Worm (Caenorhabditis elegans): Measurements from ENCODE around the gene rrsr-1.
"Not testable (repeated sequence)": the region's sequence is repeated elsewhere in the genome, so short reads cannot be mapped to it uniquely, and the experiment has no call there.

rrsr-1 gene

DNA sequence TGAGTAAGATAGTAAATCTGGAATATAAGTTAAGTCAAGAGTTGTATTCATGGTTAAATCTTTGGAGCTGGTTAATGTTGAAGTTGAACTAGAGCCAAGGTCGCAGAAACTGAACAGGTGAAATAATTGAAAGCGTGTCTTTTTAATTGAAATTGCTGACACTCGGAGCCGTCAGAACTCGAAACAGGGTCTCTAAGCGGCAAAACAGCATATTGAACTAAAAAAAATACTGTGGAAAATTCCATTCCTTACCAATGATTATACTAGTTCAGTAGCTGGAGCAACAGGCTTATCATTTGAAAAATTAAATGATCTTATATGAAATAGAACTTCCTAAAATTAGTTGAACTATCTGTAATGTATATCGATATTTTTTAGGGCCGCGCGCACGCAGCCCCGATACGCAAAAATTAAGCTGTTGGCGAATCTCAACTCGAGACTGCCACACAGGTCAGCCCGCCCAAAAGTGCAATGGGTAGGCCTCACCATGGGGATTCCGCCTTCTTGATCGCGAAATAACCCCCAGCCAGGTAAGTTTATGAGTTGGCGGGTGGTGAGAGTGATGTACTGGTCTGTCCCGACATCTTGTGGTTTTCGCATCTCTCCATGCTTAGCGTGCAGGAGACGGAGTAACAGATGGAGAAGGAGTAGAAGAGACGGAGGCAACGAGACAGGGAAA, 43.5 kb upstream of the rrsr-1 start, which contains the start of gene srz-97 (continued):
- TF ChIP-seq ceh-16 (tag; optimal IDR thresholded peaks at IDR 0.05), result peak; percentile 51
- no peak for TF ChIP-seq ZK546.5 (tag; optimal IDR thresholded peaks at IDR 0.05)
- no peak for TF ChIP-seq alr-1 (tag; optimal IDR thresholded peaks at IDR 0.05)
- TF ChIP-seq nhr-12 (tag; optimal IDR thresholded peaks at IDR 0.05), result no peak
- no peak for TF ChIP-seq lin-11 (tag; optimal IDR thresholded peaks at IDR 0.05)
- TF ChIP-seq sma-3 (GFP tag; optimal IDR thresholded peaks at IDR 0.05), result peak; percentile 70
- TF ChIP-seq fos-1 (tag; optimal IDR thresholded peaks at IDR 0.05), result peak; percentile 13
- no peak for TF ChIP-seq nhr-77 (tag; optimal IDR thresholded peaks at IDR 0.05)

DNA sequence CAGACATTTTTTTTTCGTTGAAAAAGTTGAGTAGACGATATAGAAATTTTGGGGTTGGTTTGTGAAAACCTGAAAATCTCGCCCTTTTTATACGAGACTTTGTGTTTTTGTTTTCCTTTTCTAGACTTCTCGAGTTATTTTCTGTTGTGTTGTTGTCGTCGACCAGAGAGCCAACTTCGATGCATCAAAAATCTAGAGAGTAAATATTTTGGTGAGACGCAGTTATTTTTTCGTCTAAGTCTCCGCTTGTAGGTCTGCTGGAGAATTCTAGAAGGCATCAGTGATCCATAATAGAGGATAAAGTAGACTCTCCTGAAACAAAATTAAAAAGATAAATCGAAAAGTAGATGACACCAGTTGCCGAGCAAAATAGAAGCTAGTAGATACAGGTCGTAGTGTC, 39.6 kb upstream of the rrsr-1 start, which contains the start of gene F08H9.4:
Gene F08H9.4 (minus strand): TSS at position 61 of the 400 bp plus-strand sequence.
- peak; percentile 45 for TF ChIP-seq C34F6.9 (tag; optimal IDR thresholded peaks at IDR 0.05)
- TF ChIP-seq mbf-1 (tag; optimal IDR thresholded peaks at IDR 0.05), result no peak
- no peak for TF ChIP-seq fos-1 (tag; optimal IDR thresholded peaks at IDR 0.05)
- TF ChIP-seq nhr-129 (tag; optimal IDR thresholded peaks at IDR 0.05), result peak; percentile 0
- no peak for TF ChIP-seq lsy-2 (tag; optimal IDR thresholded peaks at IDR 0.05)
- TF ChIP-seq unc-55 (GFP tag; optimal IDR thresholded peaks at IDR 0.05), result peak; percentile 20

DNA sequence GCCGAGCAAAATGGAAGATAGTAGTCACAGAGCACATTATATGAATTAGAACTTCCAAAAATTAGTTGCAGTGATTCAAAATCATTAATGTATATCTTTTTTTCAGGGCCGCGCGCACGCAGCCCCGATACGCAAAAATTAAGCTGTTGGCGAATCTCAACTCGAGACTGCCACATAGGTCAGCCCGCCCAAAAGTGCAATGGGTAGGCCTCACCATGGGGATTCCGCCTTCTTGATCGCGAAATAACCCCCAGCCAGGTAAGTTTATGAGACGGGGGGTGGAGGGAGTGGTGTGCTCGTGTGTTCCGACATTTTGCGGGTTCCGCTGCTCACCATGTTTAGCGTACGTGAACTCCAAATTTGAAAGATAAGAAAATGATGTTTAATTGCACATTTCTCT, 38.3 kb upstream of the rrsr-1 start, which contains the start of gene F08H9.3:
Gene F08H9.3 (minus strand): TSS at position 252 of the 400 bp plus-strand sequence.
- peak; percentile 9 for TF ChIP-seq gmeb-1 (tag; optimal IDR thresholded peaks at IDR 0.05)
- peak; percentile 85 for TF ChIP-seq snpc-4 (tag; optimal IDR thresholded peaks at IDR 0.05)
- peak; percentile 39 for TF ChIP-seq sma-9 (GFP tag; optimal IDR thresholded peaks at IDR 0.05)
- not testable (repeated sequence) for TF ChIP-seq sma-9 (tag; optimal IDR thresholded peaks at IDR 0.05)

DNA sequence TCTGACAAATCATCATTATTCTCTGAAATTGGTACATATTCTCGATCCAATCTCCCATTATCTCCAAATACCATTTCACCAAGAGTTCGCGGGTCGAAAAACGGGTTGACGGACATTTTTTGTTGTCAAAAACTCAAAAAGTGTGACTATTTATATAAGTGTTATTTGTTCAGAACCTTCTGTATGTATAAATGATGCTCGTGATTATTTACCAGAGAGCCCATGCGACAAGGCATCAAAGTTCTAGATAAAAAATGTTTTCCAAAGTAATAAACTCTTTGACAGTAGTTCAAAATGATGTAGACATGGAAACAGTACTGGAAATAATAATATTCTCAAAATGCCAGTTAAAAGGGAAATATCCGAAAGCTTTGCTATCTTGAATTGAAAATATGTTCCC, 37.8 kb upstream of the rrsr-1 start:
- TF ChIP-seq snpc-4 (tag; optimal IDR thresholded peaks at IDR 0.05) (no peak), fos-1 (tag; optimal IDR thresholded peaks at IDR 0.05) (no peak), elt-3 (tag; optimal IDR thresholded peaks at IDR 0.05) (no peak), lin-11 (tag; optimal IDR thresholded peaks at IDR 0.05) (no peak), lsy-2 (tag; optimal IDR thresholded peaks at IDR 0.05) (no peak), zag-1 (tag; optimal IDR thresholded peaks at IDR 0.05) (no peak), mab-5 (tag; optimal IDR thresholded peaks at IDR 0.05) (no peak)

DNA sequence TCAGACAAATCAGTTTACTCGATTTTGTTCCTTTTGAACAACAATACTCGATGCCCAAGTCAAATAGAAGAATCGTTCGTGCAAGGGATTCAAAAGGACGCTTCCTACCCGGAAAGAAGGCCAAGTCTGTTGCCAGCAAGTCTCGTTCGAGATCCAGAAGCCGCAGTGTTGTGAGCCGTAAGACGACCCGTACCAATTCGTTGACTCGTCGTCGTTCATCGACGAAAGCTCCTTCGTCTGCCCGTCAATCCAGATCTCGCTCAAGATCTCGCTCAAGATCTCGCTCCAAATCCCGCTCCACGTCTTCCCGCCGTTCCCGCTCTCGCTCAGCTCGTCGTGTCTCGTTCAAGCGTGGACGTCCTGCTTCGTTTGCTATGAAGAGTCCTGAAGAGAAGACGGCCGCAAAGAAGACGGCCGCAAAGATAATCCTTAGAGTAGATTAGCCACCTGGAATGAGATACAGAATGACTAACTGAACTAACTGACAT, 35.9 kb upstream of the rrsr-1 start, which contains the start of gene F08H9.2:
Gene F08H9.2 (plus strand): TSS at position 51 of the 488 bp plus-strand sequence.
- TF ChIP-seq zag-1 (tag; optimal IDR thresholded peaks at IDR 0.05) (no peak), nhr-25 (tag; optimal IDR thresholded peaks at IDR 0.05) (no peak), R02D3.7 (tag; optimal IDR thresholded peaks at IDR 0.05) (no peak)

DNA sequence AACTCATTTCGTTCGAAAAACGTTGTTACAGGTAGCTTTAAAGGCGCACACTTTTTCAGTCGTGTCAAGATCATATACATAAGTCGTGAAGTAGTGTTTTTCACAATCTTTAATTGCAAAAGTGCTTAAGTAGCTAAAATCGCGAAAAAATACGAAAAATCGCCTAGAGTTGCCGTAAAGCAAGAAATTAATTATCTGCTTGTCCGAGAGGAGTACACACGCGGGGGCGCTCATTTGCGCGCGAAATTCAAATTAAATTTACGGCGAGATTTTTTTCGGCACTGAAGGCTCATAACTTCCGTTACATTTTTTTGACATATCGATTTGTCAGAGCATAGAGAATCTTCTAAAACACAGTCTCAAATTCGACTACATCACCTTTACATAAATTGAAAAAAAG, 35.3 kb upstream of the rrsr-1 start:
- TF ChIP-seq nhr-6 (tag; optimal IDR thresholded peaks at IDR 0.05), result no peak
- TF ChIP-seq ama-1 (optimal IDR thresholded peaks at IDR 0.05), result no peak
- TF ChIP-seq peb-1 (tag; optimal IDR thresholded peaks at IDR 0.05), result no peak
- no peak for TF ChIP-seq nhr-11 (tag; optimal IDR thresholded peaks at IDR 0.05)
- TF ChIP-seq mbf-1 (tag; optimal IDR thresholded peaks at IDR 0.05), result no peak
- TF ChIP-seq nhr-10 (tag; optimal IDR thresholded peaks at IDR 0.05), result no peak
- TF ChIP-seq ztf-11 (tag; optimal IDR thresholded peaks at IDR 0.05), result no peak
- TF ChIP-seq snpc-4 (tag; optimal IDR thresholded peaks at IDR 0.05), result no peak
- TF ChIP-seq aly-2 (tag; optimal IDR thresholded peaks at IDR 0.05), result no peak
- TF ChIP-seq gmeb-1 (tag; optimal IDR thresholded peaks at IDR 0.05), result no peak
- TF ChIP-seq lin-39 (tag; optimal IDR thresholded peaks at IDR 0.05), result no peak
- TF ChIP-seq skn-1 (tag; optimal IDR thresholded peaks at IDR 0.05), result no peak
- no peak for TF ChIP-seq blmp-1 (tag; optimal IDR thresholded peaks at IDR 0.05; ENCODE audit: insufficient read depth)
- no peak for TF ChIP-seq lsy-2 (tag; optimal IDR thresholded peaks at IDR 0.05)
- no peak for TF ChIP-seq lin-11 (tag; optimal IDR thresholded peaks at IDR 0.05)
- TF ChIP-seq nhr-77 (tag; optimal IDR thresholded peaks at IDR 0.05), result no peak
- no peak for TF ChIP-seq alr-1 (tag; optimal IDR thresholded peaks at IDR 0.05)
- TF ChIP-seq fos-1 (tag; optimal IDR thresholded peaks at IDR 0.05), result no peak

Data from whole organism, L2 larva.